Fruit fly (Drosophila melanogaster): ENCODE measurements around the gene CG9114.

dm6 chrX:15297963-15298297 lies 35.0 kb downstream of the CG9114 start:
- TF ChIP-seq bab1 (GFP tag; optimal IDR thresholded peaks at IDR 0.05) (no peak), CG7045 (GFP tag; optimal IDR thresholded peaks at IDR 0.05) (no peak), Mnt (GFP tag; optimal IDR thresholded peaks at IDR 0.05) (no peak), toe (GFP tag; optimal IDR thresholded peaks at IDR 0.05) (no peak), tj (GFP tag; optimal IDR thresholded peaks at IDR 0.05) (no peak), Crg-1 (GFP tag; optimal IDR thresholded peaks at IDR 0.05) (no peak), CG5204 (GFP tag; optimal IDR thresholded peaks at IDR 0.05) (no peak), pad (GFP tag; optimal IDR thresholded peaks at IDR 0.05) (peak; percentile 98), CG14711 (tag; optimal IDR thresholded peaks at IDR 0.05) (no peak), Hr96 (GFP tag; optimal IDR thresholded peaks at IDR 0.05) (no peak), kay (GFP tag; ENCODE audit: borderline replicate concordance) (peak; percentile 21), cic (GFP tag; optimal IDR thresholded peaks at IDR 0.05) (no peak), cnc (optimal IDR thresholded peaks at IDR 0.05) (no peak), Clk (GFP tag; optimal IDR thresholded peaks at IDR 0.05) (no peak)
